Fruit fly (Drosophila melanogaster) whole organism, wandering third instar larva: ENCODE results near the gene CG11369.

Experiments
- CG32264 ChIP-seq: fragments of 200-800 bp; sonication (Bioruptor generic); optimal IDR thresholded peaks from 2 replicates; lab custom pipeline; 2016; ENCODE audit warnings: missing biosample characterization, missing genetic modification characterization
- Dfd ChIP-seq: fragments of >200 bp; optimal IDR thresholded peaks from 2 replicates; lab custom pipeline; 2017; ENCODE audit warnings: missing biosample characterization, missing genetic modification characterization
- Dif ChIP-seq: fragments of 200-275, 200-300 bp; sonication (Bioruptor generic); optimal IDR thresholded peaks from 2 replicates; lab custom pipeline; 2018; ENCODE audit warnings: missing biosample characterization, missing genetic modification characterization; ENCODE audit not compliant: partially characterized antibody
- GATAd ChIP-seq: sonication (Bioruptor generic); optimal IDR thresholded peaks from 2 replicates; lab custom pipeline; 2016; ENCODE audit warnings: missing biosample characterization, missing genetic modification characterization
- HLH106 ChIP-seq: fragments of 200-800 bp; optimal IDR thresholded peaks from 3 replicates; lab custom pipeline; 2019; ENCODE audit warnings: missing biosample characterization, mild to moderate bottlenecking, missing genetic modification characterization, moderate library complexity
- Hnf4 ChIP-seq: fragments of 200-800 bp; sonication (Bioruptor generic); optimal IDR thresholded peaks from 2 replicates; lab custom pipeline; 2016; ENCODE audit warnings: missing biosample characterization, mild to moderate bottlenecking, missing genetic modification characterization
- Hr78 ChIP-seq: fragments of >200 bp; optimal IDR thresholded peaks from 2 replicates; lab custom pipeline; 2017; ENCODE audit warnings: missing biosample characterization, missing genetic modification characterization
- Hr83 ChIP-seq: fragments of 200-300 bp; sonication (Bioruptor generic); optimal IDR thresholded peaks from 2 replicates; lab custom pipeline; 2016; ENCODE audit warnings: missing biosample characterization, mild to moderate bottlenecking, missing genetic modification characterization, moderate library complexity; ENCODE audit not compliant: poor library complexity, severe bottlenecking
- Jra ChIP-seq: sonication (Bioruptor generic); optimal IDR thresholded peaks from 2 replicates; lab custom pipeline; 2016; ENCODE audit warnings: missing biosample characterization, missing genetic modification characterization
- Mio ChIP-seq: sonication (Bioruptor generic); optimal IDR thresholded peaks from 2 replicates; lab custom pipeline; 2016; ENCODE audit warnings: missing biosample characterization, missing genetic modification characterization
- Myc ChIP-seq: fragments of >200 bp; optimal IDR thresholded peaks from 2 replicates; lab custom pipeline; 2017
- N ChIP-seq: fragments of >200 bp; optimal IDR thresholded peaks from 2 replicates; lab custom pipeline; 2018; ENCODE audit warnings: missing biosample characterization, missing external identifiers, missing genetic modification characterization
- OdsH ChIP-seq: fragments of 200-800 bp; sonication (Bioruptor generic); optimal IDR thresholded peaks from 2 replicates; lab custom pipeline; 2016; ENCODE audit warnings: missing biosample characterization, mild to moderate bottlenecking, missing genetic modification characterization
- Rel ChIP-seq, 2 experiments: fragments of 200-800 bp; sonication (Bioruptor generic) in 1 of 2; optimal IDR thresholded peaks; 2 replicates in 1 of 2; 3 replicates in 1 of 2; lab custom pipeline; 2016 to 2019; ENCODE audit warnings: mild to moderate bottlenecking in 2 of 2, missing biosample characterization in 2 of 2, missing genetic modification characterization in 2 of 2, moderate library complexity in 1 of 2
- Sp1 ChIP-seq: fragments of 200-800 bp; sonication (Bioruptor generic); optimal IDR thresholded peaks from 3 replicates; lab custom pipeline; 2019; ENCODE audit warnings: missing biosample characterization, mild to moderate bottlenecking, missing genetic modification characterization, moderate library complexity
- brk ChIP-seq: fragments of 200-800 bp; sonication (Bioruptor generic); optimal IDR thresholded peaks from 2 replicates; lab custom pipeline; 2016; ENCODE audit warnings: missing biosample characterization, mild to moderate bottlenecking, missing genetic modification characterization
- dl ChIP-seq, 2 experiments: fragments of 175-275, 200-275 bp in 1 of 2; fragments of 200-275 bp in 1 of 2; sonication (Bioruptor generic); optimal IDR thresholded peaks; lab custom pipeline; 2018; ENCODE audit warnings: mild to moderate bottlenecking in 2 of 2, missing biosample characterization in 2 of 2, missing genetic modification characterization in 2 of 2, moderate library complexity in 2 of 2; ENCODE audit not compliant: partially characterized antibody in 2 of 2, insufficient read depth in 1 of 2
- dmrt93B ChIP-seq: fragments of 200-800 bp; sonication (Bioruptor generic); optimal IDR thresholded peaks from 2 replicates; lab custom pipeline; 2018; ENCODE audit warnings: missing biosample characterization, mild to moderate bottlenecking, missing genetic modification characterization
- dsf ChIP-seq: sonication (Bioruptor generic); optimal IDR thresholded peaks from 2 replicates; lab custom pipeline; 2016; ENCODE audit warnings: missing biosample characterization, missing genetic modification characterization, borderline replicate concordance
- ey ChIP-seq: fragments of 200-800 bp; sonication (Bioruptor generic); optimal IDR thresholded peaks from 2 replicates; lab custom pipeline; 2016; ENCODE audit warnings: missing biosample characterization, missing genetic modification characterization
- foxo ChIP-seq, 2 experiments: fragments of 200-800 bp; sonication (Bioruptor generic); optimal IDR thresholded peaks; 2 replicates in 1 of 2; 3 replicates in 1 of 2; lab custom pipeline; 2016 to 2017; ENCODE audit warnings: missing biosample characterization in 2 of 2, missing genetic modification characterization in 2 of 2
- fru ChIP-seq: fragments of 200-800 bp; sonication (Bioruptor generic); optimal IDR thresholded peaks from 3 replicates; lab custom pipeline; 2016; ENCODE audit warnings: missing biosample characterization, mild to moderate bottlenecking, missing genetic modification characterization
- h ChIP-seq: fragments of 200-800 bp; sonication (Bioruptor generic); optimal IDR thresholded peaks from 3 replicates; lab custom pipeline; 2016; ENCODE audit warnings: missing biosample characterization, mild to moderate bottlenecking, missing genetic modification characterization
- jim ChIP-seq: fragments of 175-275, 200-325 bp; sonication (Bioruptor generic); optimal IDR thresholded peaks from 2 replicates; lab custom pipeline; 2016; ENCODE audit warnings: missing biosample characterization, mild to moderate bottlenecking, missing genetic modification characterization
- pan ChIP-seq: fragments of >200 bp; optimal IDR thresholded peaks from 2 replicates; lab custom pipeline; 2017
- psq ChIP-seq: fragments of 200-800 bp; sonication (Bioruptor generic); optimal IDR thresholded peaks from 3 replicates; lab custom pipeline; 2017; ENCODE audit warnings: missing biosample characterization, mild to moderate bottlenecking, missing genetic modification characterization, moderate library complexity
- rgr ChIP-seq: fragments of 200-800 bp; sonication (Bioruptor generic); optimal IDR thresholded peaks from 3 replicates; lab custom pipeline; 2016; ENCODE audit warnings: missing biosample characterization, mild to moderate bottlenecking, missing genetic modification characterization
- sage ChIP-seq: fragments of 200-800 bp; sonication (Bioruptor generic); optimal IDR thresholded peaks from 2 replicates; lab custom pipeline; 2016; ENCODE audit warnings: missing biosample characterization, mild to moderate bottlenecking, missing genetic modification characterization
- tai ChIP-seq: sonication (Bioruptor generic); optimal IDR thresholded peaks from 2 replicates; lab custom pipeline; 2016; ENCODE audit warnings: missing biosample characterization, missing genetic modification characterization
- usp ChIP-seq: fragments of >200 bp; optimal IDR thresholded peaks from 2 replicates; lab custom pipeline; 2017; ENCODE audit warnings: missing biosample characterization, missing genetic modification characterization
- woc ChIP-seq: sonication (Bioruptor generic); optimal IDR thresholded peaks from 2 replicates; lab custom pipeline; 2016; ENCODE audit warnings: missing biosample characterization, mild to moderate bottlenecking, missing genetic modification characterization

The CG11369 gene

DNA sequence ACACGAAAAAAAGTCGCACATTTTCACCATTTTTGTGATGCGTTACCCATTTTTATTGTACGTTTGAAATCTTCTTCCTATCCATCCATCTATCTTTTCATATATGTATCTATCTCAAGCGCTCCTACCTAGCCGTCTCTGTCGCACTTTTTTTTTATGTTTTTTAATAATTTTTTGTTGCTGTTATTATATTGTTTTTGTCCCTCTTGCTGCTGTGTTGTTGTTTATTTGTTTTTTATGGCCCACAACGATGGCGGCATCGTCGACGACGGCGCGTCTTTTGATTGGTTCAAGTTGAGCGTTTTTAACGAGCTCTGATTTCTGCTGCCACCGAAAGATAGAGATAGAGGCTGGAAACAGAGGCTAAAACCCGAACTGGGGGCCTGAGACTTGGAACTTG lies 5.8 kb upstream of the CG11369 start:
- TF ChIP-seq HLH106 (tag; lab: Kevin White, UChicago): no peak
- TF ChIP-seq dsf (GFP tag; lab: Kevin White, UChicago): no peak
- TF ChIP-seq Hr78 (GFP tag; lab: Kevin White, UChicago): no peak
- TF ChIP-seq CG32264: no peak
- TF ChIP-seq N (GFP tag; lab: Kevin White, UChicago): no peak
- no peak for TF ChIP-seq dl (GFP tag; optimal IDR thresholded peaks at IDR 0.05; lab: Kevin White, UChicago; ENCODE audit: insufficient read depth in 1 of 2, partially characterized antibody in 2 of 2)
- TF ChIP-seq Dif: no peak
- no peak for TF ChIP-seq h
- TF ChIP-seq Hnf4: no peak
- TF ChIP-seq Hr83 (GFP tag; lab: Kevin White, UChicago): no peak
- no peak for TF ChIP-seq dmrt93B (GFP tag; lab: Kevin White, UChicago)
- no peak for TF ChIP-seq psq (GFP tag; lab: Kevin White, UChicago)
- TF ChIP-seq Rel (GFP tag; optimal IDR thresholded peaks at IDR 0.05; lab: Kevin White, UChicago): no peak
- no peak for TF ChIP-seq Rel (tag; optimal IDR thresholded peaks at IDR 0.05; lab: Kevin White, UChicago)
- no peak for TF ChIP-seq ey
- no peak for TF ChIP-seq usp (GFP tag; lab: Kevin White, UChicago)
- TF ChIP-seq pan (lab: Kevin White, UChicago): no peak
- TF ChIP-seq Dfd (GFP tag; lab: Kevin White, UChicago): no peak
- no peak for TF ChIP-seq Mio (GFP tag; lab: Kevin White, UChicago)
- no peak for TF ChIP-seq rgr

DNA sequence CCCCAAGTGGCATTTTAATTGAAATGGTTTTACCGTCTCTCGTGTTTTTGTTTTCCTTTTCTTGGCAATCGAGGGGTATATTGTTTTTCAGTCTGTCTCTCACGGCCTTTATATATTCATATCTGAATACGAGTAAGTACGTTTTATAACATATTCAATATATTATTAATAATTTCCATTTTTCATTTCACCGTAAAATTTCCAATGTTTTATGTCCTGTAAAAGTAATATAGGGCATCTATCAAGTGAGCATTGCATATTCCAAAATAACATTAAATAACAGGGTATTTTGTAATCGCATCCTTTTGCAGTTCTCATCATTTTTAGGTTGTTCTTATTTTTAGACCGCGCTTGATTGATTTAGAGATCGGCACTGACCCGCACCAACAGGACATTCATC lies 4.4 kb upstream of the CG11369 start:
- TF ChIP-seq Hnf4 (no peak), N (GFP tag; lab: Kevin White, UChicago) (no peak), Myc (lab: Kevin White, UChicago) (no peak), Sp1 (GFP tag; lab: Kevin White, UChicago) (no peak), tai (GFP tag; lab: Kevin White, UChicago) (no peak), Hr83 (GFP tag; lab: Kevin White, UChicago) (no peak), brk (no peak), Dif (no peak), Jra (GFP tag; lab: Kevin White, UChicago) (no peak), HLH106 (tag; lab: Kevin White, UChicago) (no peak), Rel (GFP tag; optimal IDR thresholded peaks at IDR 0.05; lab: Kevin White, UChicago) (no peak), Rel (tag; optimal IDR thresholded peaks at IDR 0.05; lab: Kevin White, UChicago) (no peak), dsf (GFP tag; lab: Kevin White, UChicago) (no peak), Hr78 (GFP tag; lab: Kevin White, UChicago) (no peak), dmrt93B (GFP tag; lab: Kevin White, UChicago) (no peak), CG32264 (no peak), h (no peak)

dm6 chrX:7571200-7571599 lies 2.9 kb upstream of the CG11369 start:
- no peak for TF ChIP-seq jim (GFP tag; lab: Kevin White, UChicago)
- peak; percentile 21 for TF ChIP-seq psq (GFP tag; lab: Kevin White, UChicago)
- no peak for TF ChIP-seq Dif
- peak; percentile 23 for TF ChIP-seq rgr
- TF ChIP-seq OdsH (GFP tag; lab: Kevin White, UChicago): peak; percentile 11
- TF ChIP-seq woc (GFP tag; lab: Kevin White, UChicago): peak; percentile 21
- no peak for TF ChIP-seq dl (GFP tag; optimal IDR thresholded peaks at IDR 0.05; lab: Kevin White, UChicago; ENCODE audit: insufficient read depth in 1 of 2, partially characterized antibody in 2 of 2)
- TF ChIP-seq sage (GFP tag; lab: Kevin White, UChicago): no peak
- no peak for TF ChIP-seq Myc (lab: Kevin White, UChicago)
- TF ChIP-seq foxo (GFP tag; optimal IDR thresholded peaks at IDR 0.05; lab: Kevin White, UChicago): peak in 1 of 2 experiments; percentile 43
- TF ChIP-seq fru: peak; percentile 44
- TF ChIP-seq HLH106 (tag; lab: Kevin White, UChicago): peak; percentile 26
- TF ChIP-seq Sp1 (GFP tag; lab: Kevin White, UChicago): peak; percentile 4
- TF ChIP-seq Hr83 (GFP tag; lab: Kevin White, UChicago): no peak
- TF ChIP-seq h: peak; percentile 52
- TF ChIP-seq ey: peak; percentile 37
- TF ChIP-seq, all 38 proteins: peak for 10

- TF ChIP-seq fru (peak; percentile 2), GATAd (no peak), Sp1 (GFP tag; lab: Kevin White, UChicago) (no peak), pan (lab: Kevin White, UChicago) (no peak)
These were observed 4.9 kb downstream of the CG11369 start for dm6 chrX:7579023-7579422.
